Fruit fly (Drosophila melanogaster) whole organism, embryonic: ENCODE measurements around the gene SPARC.

Experiments used
- ATbp ChIP-seq: fragments of 200-800 bp; sonication (Bioruptor generic); optimal IDR thresholded peaks from 2 replicates; lab custom pipeline; 2017; ENCODE audit warnings: missing biosample characterization, mild to moderate bottlenecking, missing genetic modification characterization, missing genetic modification reagents
- Bgb ChIP-seq: fragments of 200-800 bp; sonication (Bioruptor generic); IDR thresholded peaks from 2 replicates; pipeline ENCODE4 v1.3.6; 2022; ENCODE audit warnings: missing biosample characterization, missing genetic modification characterization; ENCODE audit not compliant: partially characterized antibody
- CG10267 ChIP-seq: fragments of 200-800 bp; sonication (Bioruptor generic); optimal IDR thresholded peaks from 2 replicates; lab custom pipeline; 2018; ENCODE audit warnings: missing biosample characterization, mild to moderate bottlenecking, missing genetic modification characterization, moderate library complexity
- CG11456 ChIP-seq: fragments of 200-800 bp; sonication (Bioruptor generic); IDR thresholded peaks from 3 replicates; pipeline ENCODE4 v1.3.6; 2022; ENCODE audit warnings: missing biosample characterization, missing genetic modification characterization
- CG13287 ChIP-seq: fragments of 200-800 bp; sonication (Bioruptor generic); IDR thresholded peaks from 2 replicates; pipeline ENCODE4 v1.3.6; 2022; ENCODE audit warnings: missing biosample characterization, missing genetic modification characterization; ENCODE audit not compliant: partially characterized antibody
- CG14710 ChIP-seq: fragments of 200-800 bp; sonication (Bioruptor generic); optimal IDR thresholded peaks from 3 replicates; lab custom pipeline; 2019; ENCODE audit warnings: missing biosample characterization, mild to moderate bottlenecking, missing genetic modification characterization, moderate library complexity
- CG15269 ChIP-seq: fragments of 200-800 bp; sonication (Bioruptor generic); optimal IDR thresholded peaks from 2 replicates; lab custom pipeline; 2018; ENCODE audit warnings: missing biosample characterization, mild to moderate bottlenecking, missing genetic modification characterization, moderate library complexity
- CG17328 ChIP-seq: fragments of 200-800 bp; sonication (Bioruptor generic); IDR thresholded peaks from 2 replicates; pipeline ENCODE4 v1.3.6; 2022; ENCODE audit warnings: missing biosample characterization, missing genetic modification characterization
- CG1792 ChIP-seq: fragments of 200-800 bp; sonication (Bioruptor generic); optimal IDR thresholded peaks from 2 replicates; lab custom pipeline; 2016; ENCODE audit warnings: missing biosample characterization, missing genetic modification characterization
- CG1832 ChIP-seq: fragments of 200-800 bp; sonication (Bioruptor generic); optimal IDR thresholded peaks from 2 replicates; lab custom pipeline; 2017; ENCODE audit warnings: missing biosample characterization, mild to moderate bottlenecking, missing genetic modification characterization, inconsistent platforms
- CG2712 ChIP-seq: fragments of 200-800 bp; optimal IDR thresholded peaks from 3 replicates; lab custom pipeline; 2019; ENCODE audit warnings: missing biosample characterization, mild to moderate bottlenecking, missing genetic modification characterization, moderate library complexity
- CG3163 ChIP-seq: fragments of 200-800 bp; sonication (Bioruptor generic); optimal IDR thresholded peaks from 3 replicates; lab custom pipeline; 2016; ENCODE audit warnings: missing biosample characterization, missing genetic modification characterization
- CG34224 ChIP-seq: fragments of 200-800 bp; sonication (Bioruptor generic); IDR thresholded peaks from 3 replicates; pipeline ENCODE4 v1.3.6; 2022; ENCODE audit warnings: missing biosample characterization, missing genetic modification characterization; ENCODE audit not compliant: partially characterized antibody
- CG34376 ChIP-seq: fragments of 200-800 bp; sonication (Bioruptor generic); optimal IDR thresholded peaks from 2 replicates; lab custom pipeline; 2018; ENCODE audit warnings: missing biosample characterization, mild to moderate bottlenecking, missing genetic modification characterization
- CG4707 ChIP-seq: fragments of 200-800 bp; sonication (Bioruptor generic); optimal IDR thresholded peaks from 2 replicates; lab custom pipeline; 2018; ENCODE audit warnings: missing biosample characterization, mild to moderate bottlenecking, missing genetic modification characterization, moderate library complexity
- CG5245 ChIP-seq: fragments of 200-800 bp; sonication (Bioruptor generic); optimal IDR thresholded peaks from 3 replicates; lab custom pipeline; 2016; ENCODE audit warnings: missing biosample characterization, missing genetic modification characterization
- CG6689 ChIP-seq: fragments of 200-800 bp; sonication (Bioruptor generic); IDR thresholded peaks from 2 replicates; pipeline ENCODE4 v1.3.6; 2022; ENCODE audit warnings: missing biosample characterization, missing genetic modification characterization
- CG6765 ChIP-seq: fragments of 200-800 bp; sonication (Bioruptor generic); optimal IDR thresholded peaks from 3 replicates; lab custom pipeline; 2017; ENCODE audit warnings: missing biosample characterization, mild to moderate bottlenecking, missing genetic modification characterization
- CG8478 ChIP-seq: fragments of >200 bp; optimal IDR thresholded peaks from 2 replicates; lab custom pipeline; 2018
- CG9797 ChIP-seq: fragments of 200-800 bp; sonication (Bioruptor generic); optimal IDR thresholded peaks from 3 replicates; lab custom pipeline; 2018; ENCODE audit warnings: missing biosample characterization, mild to moderate bottlenecking, missing genetic modification characterization
- CoRest ChIP-seq: fragments of 200-800 bp; sonication (Bioruptor generic); optimal IDR thresholded peaks from 3 replicates; lab custom pipeline; 2018; ENCODE audit warnings: missing biosample characterization, mild to moderate bottlenecking, missing genetic modification characterization, moderate library complexity
- D ChIP-seq, 2 experiments: fragments of 200-800 bp in 1 of 2; fragments of >200 bp in 1 of 2; sonication (Bioruptor generic) in 1 of 2; optimal IDR thresholded peaks; 2 replicates in 1 of 2; 3 replicates in 1 of 2; lab custom pipeline; 2017; ENCODE audit warnings: mild to moderate bottlenecking in 1 of 2, missing biosample characterization in 1 of 2, missing genetic modification characterization in 1 of 2, missing genetic modification reagents in 1 of 2
- E2f2 ChIP-seq: fragments of 200-800 bp; sonication (Bioruptor generic); IDR thresholded peaks from 2 replicates; pipeline ENCODE4 v1.3.6; 2022; ENCODE audit warnings: missing biosample characterization, missing genetic modification characterization
- Fer3 ChIP-seq: fragments of 200-800 bp; sonication (Bioruptor generic); optimal IDR thresholded peaks from 2 replicates; lab custom pipeline; 2018; ENCODE audit warnings: missing biosample characterization, mild to moderate bottlenecking, missing genetic modification characterization, moderate library complexity
- Sry-δ ChIP-seq: fragments of 200-800 bp; sonication (Bioruptor generic); optimal IDR thresholded peaks from 2 replicates; lab custom pipeline; 2016; ENCODE audit warnings: missing biosample characterization, missing genetic modification characterization
- Xrp1 ChIP-seq: fragments of 200-800 bp; sonication (Bioruptor generic); IDR thresholded peaks from 2 replicates; pipeline ENCODE4 v1.3.6; 2022; ENCODE audit warnings: missing biosample characterization, missing genetic modification characterization
- aop ChIP-seq: fragments of 200-800 bp; sonication (Bioruptor generic); IDR thresholded peaks from 2 replicates; pipeline ENCODE4 v1.3.6; 2022; ENCODE audit warnings: missing biosample characterization, missing genetic modification characterization
- bigmax ChIP-seq: fragments of 200-800 bp; sonication (Bioruptor generic); optimal IDR thresholded peaks from 2 replicates; lab custom pipeline; 2018; ENCODE audit warnings: missing biosample characterization, mild to moderate bottlenecking, missing genetic modification characterization
- bsh ChIP-seq, 2 experiments: fragments of 200-800 bp; sonication (Bioruptor generic); optimal IDR thresholded peaks; 2 replicates each; lab custom pipeline; 2017 to 2018; ENCODE audit warnings: mild to moderate bottlenecking in 2 of 2, missing biosample characterization in 2 of 2, missing genetic modification characterization in 2 of 2, moderate library complexity in 1 of 2
- btn ChIP-seq: fragments of 200-800 bp; sonication (Bioruptor generic); optimal IDR thresholded peaks from 2 replicates; lab custom pipeline; 2016; ENCODE audit warnings: missing biosample characterization, missing genetic modification characterization
- caup ChIP-seq: fragments of 200-800 bp; sonication (Bioruptor generic); optimal IDR thresholded peaks from 3 replicates; lab custom pipeline; 2017; ENCODE audit warnings: missing biosample characterization, mild to moderate bottlenecking, missing genetic modification characterization, moderate library complexity; ENCODE audit not compliant: severe bottlenecking
- chm ChIP-seq: fragments of 200-800 bp; sonication (Bioruptor generic); IDR thresholded peaks from 2 replicates; pipeline ENCODE4 v1.3.6; 2022; ENCODE audit warnings: missing biosample characterization, missing genetic modification characterization
- h ChIP-seq: fragments of >200 bp; optimal IDR thresholded peaks from 2 replicates; lab custom pipeline; 2017
- hbn ChIP-seq: fragments of 200-800 bp; sonication (Bioruptor generic); IDR thresholded peaks from 2 replicates; pipeline ENCODE4 v1.3.6; 2022; ENCODE audit warnings: missing biosample characterization, missing genetic modification characterization; ENCODE audit not compliant: partially characterized antibody
- insv ChIP-seq, 2 experiments: fragments of 200-800 bp; sonication (Bioruptor generic); optimal IDR thresholded peaks; 3 replicates each; lab custom pipeline; 2016 to 2018; ENCODE audit warnings: missing biosample characterization in 2 of 2, missing genetic modification characterization in 2 of 2
- kah ChIP-seq: fragments of 200-800 bp; sonication (Bioruptor generic); optimal IDR thresholded peaks from 2 replicates; lab custom pipeline; 2018; ENCODE audit warnings: missing biosample characterization, mild to moderate bottlenecking, missing genetic modification characterization
- lilli ChIP-seq: fragments of 200-800 bp; sonication (Bioruptor generic); optimal IDR thresholded peaks from 3 replicates; lab custom pipeline; 2016; ENCODE audit warnings: missing biosample characterization, missing genetic modification characterization
- nmo ChIP-seq: fragments of 200-800 bp; sonication (Bioruptor generic); optimal IDR thresholded peaks from 2 replicates; lab custom pipeline; 2018; ENCODE audit warnings: missing biosample characterization, mild to moderate bottlenecking, missing genetic modification characterization, moderate library complexity
- oc ChIP-seq: fragments of 200-800 bp; sonication (Bioruptor generic); optimal IDR thresholded peaks from 2 replicates; lab custom pipeline; 2018; ENCODE audit warnings: missing biosample characterization, mild to moderate bottlenecking, missing genetic modification characterization, moderate library complexity
- pb ChIP-seq: fragments of 200-800 bp; sonication (Bioruptor generic); optimal IDR thresholded peaks from 3 replicates; lab custom pipeline; 2016; ENCODE audit warnings: missing biosample characterization, missing genetic modification characterization
- pita ChIP-seq: fragments of 200-800 bp; sonication (Bioruptor generic); optimal IDR thresholded peaks from 2 replicates; lab custom pipeline; 2017; ENCODE audit warnings: missing biosample characterization, mild to moderate bottlenecking, missing genetic modification characterization
- seq ChIP-seq: fragments of 200-800 bp; sonication (Bioruptor generic); IDR thresholded peaks from 2 replicates; pipeline ENCODE4 v1.3.6; 2022; ENCODE audit warnings: missing biosample characterization, missing genetic modification characterization
- so ChIP-seq: fragments of 200-800 bp; sonication (Bioruptor generic); IDR thresholded peaks from 3 replicates; pipeline ENCODE4 v1.3.6; 2022; ENCODE audit warnings: missing biosample characterization, missing genetic modification characterization
- twi ChIP-seq: fragments of 200-800 bp; optimal IDR thresholded peaks from 2 replicates; lab custom pipeline; 2019; ENCODE audit warnings: missing biosample characterization, mild to moderate bottlenecking, missing genetic modification characterization, moderate library complexity
- unc-4 ChIP-seq: fragments of 200-800 bp; sonication (Bioruptor generic); IDR thresholded peaks from 2 replicates; pipeline ENCODE4 v1.3.6; 2022; ENCODE audit warnings: missing biosample characterization, missing genetic modification characterization; ENCODE audit not compliant: partially characterized antibody
- usp ChIP-seq: fragments of >200 bp; optimal IDR thresholded peaks from 2 replicates; lab custom pipeline; 2017; ENCODE audit warnings: missing biosample characterization, missing genetic modification characterization
- zen2 ChIP-seq: fragments of 200-800 bp; sonication (Bioruptor generic); IDR thresholded peaks from 3 replicates; pipeline ENCODE4 v1.3.6; 2022; ENCODE audit warnings: missing biosample characterization, missing genetic modification characterization; ENCODE audit not compliant: partially characterized antibody
- zfh2 ChIP-seq: fragments of 200-800 bp; sonication (Bioruptor generic); optimal IDR thresholded peaks from 2 replicates; lab custom pipeline; 2016; ENCODE audit warnings: missing biosample characterization, missing genetic modification characterization

The SPARC gene

dm6 chr3R:26881121-26881895, 9.5 kb upstream of the SPARC start, which contains the start of the genes ro and T48 (continued):
- TF ChIP-seq zfh2 (GFP tag; lab: Kevin White, UChicago) (peak; percentile 66), CG14710 (tag; lab: Kevin White, UChicago) (peak; percentile 85), CG17328 (0 out of 2 replicates have a peak, but pooled peaks have one; percentile 41), caup (peak; percentile 66), kah (peak; percentile 51), oc (tag; lab: Kevin White, UChicago) (peak; percentile 56), CG2712 (tag; lab: Kevin White, UChicago) (peak; percentile 72), Fer3 (tag; lab: Kevin White, UChicago) (peak; percentile 11), CG15269 (tag; lab: Kevin White, UChicago) (peak; percentile 1), CG6765 (peak; percentile 12), E2f2 (GFP tag; lab: Robert Waterston, UW) (peak; percentile 81), chm (GFP tag; lab: Robert Waterston, UW) (peak; percentile 81), bsh (GFP tag; optimal IDR thresholded peaks at IDR 0.05; lab: Kevin White, UChicago) (peak in 1 of 2 experiments; percentile 9), CG8478 (lab: Kevin White, UChicago) (peak; percentile 96), CG9797 (GFP tag; lab: Kevin White, UChicago) (peak; percentile 98), usp (GFP tag; lab: Kevin White, UChicago) (no peak), btn (GFP tag; lab: Kevin White, UChicago) (peak; percentile 13), CG5245 (peak; percentile 22), insv (GFP tag; optimal IDR thresholded peaks at IDR 0.05; lab: Kevin White, UChicago) (peak in 1 of 2 experiments; percentile 74), CG1832 (no peak), h (lab: Kevin White, UChicago) (no peak), CG10267 (tag; lab: Kevin White, UChicago) (peak; percentile 76), zen2 (GFP tag; lab: Robert Waterston, UW) (no peak), CG6689 (GFP tag; lab: Robert Waterston, UW) (no peak), pb (GFP tag; lab: Kevin White, UChicago) (peak; percentile 38), pita (GFP tag; lab: Kevin White, UChicago) (peak; percentile 99), aop (GFP tag; lab: Robert Waterston, UW) (peak; percentile 93), CG1792 (peak; percentile 9), CG34224 (GFP tag; lab: Robert Waterston, UW) (0 out of 3 replicates have a peak, but pooled peaks have one; percentile 24), Xrp1 (GFP tag; lab: Robert Waterston, UW) (0 out of 2 replicates have a peak, but pooled peaks have one; percentile 12), bigmax (GFP tag; lab: Kevin White, UChicago) (peak; percentile 34), CG3163 (GFP tag; lab: Kevin White, UChicago) (peak; percentile 81), CoRest (tag; lab: Kevin White, UChicago) (peak; percentile 83), hbn (GFP tag; lab: Robert Waterston, UW) (peak; percentile 40), D (optimal IDR thresholded peaks at IDR 0.05; lab: Kevin White, UChicago) (peak; percentile 48), D (GFP tag; optimal IDR thresholded peaks at IDR 0.05; lab: Kevin White, UChicago) (no peak), lilli (peak; percentile 57), seq (peak; percentile 80; the same call in 1 of the 2 replicates), twi (tag; lab: Kevin White, UChicago) (no peak), ATbp (no peak), Bgb (GFP tag; lab: Robert Waterston, UW) (peak; percentile 84), nmo (GFP tag; lab: Kevin White, UChicago) (peak; percentile 79), CG13287 (peak; percentile 76), CG4707 (GFP tag; lab: Kevin White, UChicago) (no peak), CG34376 (GFP tag; lab: Kevin White, UChicago) (peak; percentile 62), CG11456 (GFP tag; lab: Robert Waterston, UW) (peak; percentile 77; the same call in 2 of the 3 replicates), so (peak; percentile 35; the same call in 2 of the 3 replicates), Sry-δ (GFP tag; lab: Kevin White, UChicago) (peak; percentile 99), unc-4 (GFP tag; lab: Robert Waterston, UW) (peak; percentile 67)
